Worm (Caenorhabditis elegans) whole organism, late embryonic: ENCODE data around the gene F26G1.10.

Experiments used
- K02D7.2 ChIP-seq: sonication (generic microtip); optimal IDR thresholded peaks from 2 replicates; lab custom pipeline; 2017; ENCODE audit warnings: mild to moderate bottlenecking, missing genetic modification characterization, missing compliant biosample characterization
- hlh-13 ChIP-seq: fragments of 200-800 bp; sonication (Bioruptor generic); optimal IDR thresholded peaks from 2 replicates; lab custom pipeline; 2018; ENCODE audit warnings: mild to moderate bottlenecking, missing genetic modification characterization, missing compliant biosample characterization
- nhr-232 ChIP-seq: sonication (generic microtip); optimal IDR thresholded peaks from 2 replicates; lab custom pipeline; 2016; ENCODE audit warnings: missing genetic modification characterization, missing compliant biosample characterization
- pha-4 ChIP-seq: fragments of 150-350 bp; optimal IDR thresholded peaks from 2 replicates; lab custom pipeline; 2018; ENCODE audit warnings: missing biosample characterization, missing genetic modification reagents, missing genetic modification characterization
- sox-4 ChIP-seq: sonication (generic microtip); optimal IDR thresholded peaks from 2 replicates; lab custom pipeline; 2017; ENCODE audit warnings: mild to moderate bottlenecking, missing genetic modification characterization, inconsistent platforms, missing compliant biosample characterization
- tbx-2 ChIP-seq: sonication (generic microtip); optimal IDR thresholded peaks from 2 replicates; lab custom pipeline; 2016; ENCODE audit warnings: missing genetic modification characterization, missing compliant biosample characterization
- unc-55 ChIP-seq: sonication (generic microtip); optimal IDR thresholded peaks from 2 replicates; lab custom pipeline; 2017; ENCODE audit warnings: missing biosample characterization, missing genetic modification reagents, missing genetic modification characterization

- TF ChIP-seq K02D7.2 (tag; lab: Kevin White, UChicago) (no peak), unc-55 (GFP tag; lab: Kevin White, UChicago) (no peak), sox-4 (tag; lab: Kevin White, UChicago) (no peak), hlh-13 (GFP tag; lab: Kevin White, UChicago) (no peak), nhr-232 (no peak), pha-4 (no peak), tbx-2 (tag; lab: Kevin White, UChicago) (no peak)
Observed at ce11 chrII:4726120-4726519, 48.1 kb upstream of the F26G1.10 start, which contains the start of gene F10G7.10.
